Fruit fly (Drosophila melanogaster) whole organism, larva: ENCODE results near the gene CG14200.
A peak's percentile ranks its signal among the peaks of the same experiment; 100 is the strongest.

Experiments
- noc ChIP-seq: fragments of 200-800 bp; sonication (Bioruptor generic); optimal IDR thresholded peaks from 3 replicates; lab custom pipeline; 2019; ENCODE audit warnings: missing biosample characterization, mild to moderate bottlenecking, missing genetic modification characterization, moderate library complexity

Gene CG14200

DNA sequence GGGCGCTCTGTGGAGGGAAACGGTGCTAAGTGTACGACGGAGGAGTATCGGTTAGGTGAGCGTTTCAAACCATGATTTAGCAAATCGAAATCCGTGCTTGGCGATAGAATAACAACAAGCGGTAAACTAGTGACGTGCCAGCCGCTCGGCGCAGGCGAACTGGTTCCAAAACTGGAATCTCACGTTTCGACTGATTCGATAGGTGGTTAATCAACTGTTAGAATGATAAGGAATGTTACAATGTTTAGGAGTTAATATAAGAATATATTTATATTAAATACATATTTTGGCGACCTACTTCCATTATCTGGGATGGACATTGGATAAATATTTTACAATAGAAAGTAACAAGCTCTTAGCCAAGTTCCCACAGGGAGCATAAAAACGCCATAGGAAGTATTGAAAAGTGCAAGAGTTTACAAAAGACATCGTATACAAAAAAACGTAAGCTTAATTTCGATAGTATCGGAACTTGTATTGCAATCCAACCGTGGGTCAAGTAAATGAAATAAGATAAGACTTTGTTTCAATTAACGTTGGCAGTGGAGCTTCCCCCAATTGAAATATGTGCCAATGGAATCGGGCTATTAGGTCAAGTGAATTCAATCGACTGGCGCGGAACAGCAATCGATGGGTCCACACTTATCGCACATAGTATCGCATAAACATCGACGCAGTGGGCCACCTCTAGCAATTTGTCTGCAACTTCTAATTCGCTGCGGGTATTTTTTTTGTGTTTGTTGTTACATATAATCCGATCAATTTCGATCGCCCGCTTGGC, at the start of gene CG14200, which contains the start of the genes ksh and Pfrx:
TSS of gene CG14200 (plus strand) at position 676 of the 781 bp plus-strand sequence.
TSS of gene ksh (minus strand) at position 163 of the 781 bp plus-strand sequence.
TSS of gene Pfrx (plus strand) at position 676 of the 781 bp plus-strand sequence.
- no peak for TF ChIP-seq noc (tag; lab: Kevin White, UChicago)

DNA sequence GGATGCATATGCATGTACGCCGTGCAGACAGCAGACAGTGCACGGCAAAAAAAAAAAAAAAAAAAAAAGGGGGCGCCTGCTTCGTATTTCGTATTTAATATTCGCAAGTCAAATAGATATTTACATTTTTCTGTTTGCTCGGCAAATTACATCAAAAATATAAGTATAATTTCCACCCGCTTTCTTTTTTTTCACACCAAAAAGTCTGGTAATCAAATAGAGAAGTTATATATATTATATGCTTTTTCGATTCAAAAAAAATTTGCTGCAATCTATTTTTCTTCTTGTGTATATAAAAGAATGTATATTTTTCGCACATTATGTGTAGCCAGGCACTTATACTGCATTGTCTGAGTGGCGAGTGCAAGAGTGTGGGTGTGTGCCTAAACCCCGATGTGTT, 47.0 kb upstream of the CG14200 start:
- no peak for TF ChIP-seq noc (tag; lab: Kevin White, UChicago)

DNA sequence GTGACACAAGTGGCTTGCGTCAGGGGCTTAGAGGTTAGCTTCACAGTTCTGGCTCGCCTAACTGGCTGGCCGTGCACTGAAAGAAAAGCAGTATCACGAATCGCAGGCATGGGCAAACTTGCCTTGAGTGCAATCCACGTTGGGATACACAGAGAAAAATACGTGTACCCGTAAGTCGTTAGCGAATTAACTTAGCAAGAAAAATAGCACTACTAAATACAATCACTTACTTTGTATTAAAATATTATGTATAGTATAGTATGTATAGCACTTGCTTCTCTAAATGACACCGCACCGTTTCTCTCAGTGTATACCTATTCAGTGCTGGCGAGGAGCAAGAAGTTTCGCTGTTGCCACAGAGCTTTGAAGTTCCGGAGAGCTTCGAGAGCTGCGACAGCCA, 42.2 kb upstream of the CG14200 start:
- no peak for TF ChIP-seq noc (tag; lab: Kevin White, UChicago)

DNA sequence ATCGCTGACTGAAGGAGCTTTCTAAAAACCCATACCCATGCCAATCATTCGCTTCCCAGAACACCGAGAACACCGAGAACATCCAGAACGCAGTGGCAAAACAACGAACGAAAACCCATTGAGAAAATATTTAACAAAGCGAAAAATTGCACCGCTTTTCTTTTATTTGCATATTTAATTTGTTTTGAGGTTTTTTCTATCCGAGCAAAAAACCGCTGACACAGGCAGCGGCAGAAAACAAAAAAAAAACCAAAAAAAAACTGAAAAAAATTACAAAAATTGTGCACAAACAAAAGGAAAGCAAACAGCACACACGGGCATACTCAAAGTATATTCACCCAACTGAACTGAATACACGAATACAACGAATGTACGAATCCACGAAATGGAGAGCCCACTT, 33.7 kb upstream of the CG14200 start:
- no peak for TF ChIP-seq noc (tag; lab: Kevin White, UChicago)

DNA sequence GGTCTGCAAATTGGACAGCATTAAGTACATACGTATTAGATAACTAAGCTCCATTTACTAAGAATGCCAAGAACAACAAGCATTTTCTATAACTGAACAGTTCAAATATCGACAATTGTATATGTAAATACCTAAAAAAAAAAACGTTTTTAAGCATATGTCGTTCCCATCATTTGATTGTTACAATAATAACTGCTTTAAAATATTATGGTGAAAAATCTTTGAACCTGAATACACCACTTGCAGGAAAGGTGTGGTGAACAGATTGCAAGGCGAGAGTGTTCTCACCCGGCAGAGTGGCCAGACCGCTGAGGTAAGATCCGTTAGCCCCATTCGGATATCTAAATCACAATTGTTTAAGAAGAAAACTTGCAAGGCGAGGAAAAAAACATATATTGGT, 20.5 kb upstream of the CG14200 start, which contains the start of gene narya:
TSS of gene narya (plus strand) at position 301 of the 400 bp plus-strand sequence.
- TF ChIP-seq noc (tag; lab: Kevin White, UChicago) = no peak

DNA sequence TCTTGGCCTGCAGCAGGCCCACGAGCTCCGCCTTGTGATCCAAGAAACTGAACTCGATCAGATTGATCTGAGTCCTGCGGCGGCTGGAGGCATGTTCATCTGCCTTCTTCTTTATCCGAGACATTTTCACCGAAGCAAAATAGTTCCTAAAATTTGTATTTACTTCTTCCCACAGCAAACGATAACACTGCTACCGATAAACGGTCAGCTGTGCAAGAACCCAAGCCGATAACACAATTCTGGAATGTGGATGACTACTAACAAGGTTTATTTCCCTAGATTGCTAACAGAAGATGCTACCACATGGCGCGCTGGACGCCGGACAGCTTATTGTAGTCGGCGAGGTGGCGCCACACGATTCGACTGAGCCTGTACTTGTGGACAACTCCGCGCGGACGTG, 16.2 kb upstream of the CG14200 start, which contains the start of gene CG32533:
TSS of gene CG32533 (minus strand) at position 278 of the 400 bp plus-strand sequence.
- TF ChIP-seq noc (tag; lab: Kevin White, UChicago) = no peak

DNA sequence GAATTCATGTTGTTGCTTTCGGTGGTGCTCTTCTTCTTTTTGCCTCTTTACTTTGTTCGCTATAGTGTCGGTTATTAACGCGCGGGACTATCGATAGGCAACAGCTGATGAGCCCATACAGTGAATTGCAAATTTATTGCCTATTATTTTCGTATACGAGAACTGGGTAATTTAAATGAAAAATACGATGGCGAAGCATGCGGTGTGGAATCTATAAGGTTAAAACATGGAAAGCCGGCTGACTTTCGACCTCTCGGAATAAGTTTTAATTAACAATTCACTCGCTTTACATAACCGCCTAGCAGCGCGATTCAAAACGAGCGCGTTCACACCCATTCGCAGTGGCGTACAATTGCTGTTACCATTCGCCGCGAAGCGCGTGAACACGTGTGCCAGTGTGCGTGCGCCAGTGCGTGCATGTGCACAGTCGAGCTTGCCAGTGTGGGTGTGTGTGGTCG, 15.4 kb upstream of the CG14200 start, which contains the start of the genes Naa15-16 and mRpS14:
TSS of gene Naa15-16 (plus strand) at position 116 of the 458 bp plus-strand sequence.
TSS of gene mRpS14 (minus strand) at position 370 of the 458 bp plus-strand sequence.
- no peak for TF ChIP-seq noc (tag; lab: Kevin White, UChicago)

DNA sequence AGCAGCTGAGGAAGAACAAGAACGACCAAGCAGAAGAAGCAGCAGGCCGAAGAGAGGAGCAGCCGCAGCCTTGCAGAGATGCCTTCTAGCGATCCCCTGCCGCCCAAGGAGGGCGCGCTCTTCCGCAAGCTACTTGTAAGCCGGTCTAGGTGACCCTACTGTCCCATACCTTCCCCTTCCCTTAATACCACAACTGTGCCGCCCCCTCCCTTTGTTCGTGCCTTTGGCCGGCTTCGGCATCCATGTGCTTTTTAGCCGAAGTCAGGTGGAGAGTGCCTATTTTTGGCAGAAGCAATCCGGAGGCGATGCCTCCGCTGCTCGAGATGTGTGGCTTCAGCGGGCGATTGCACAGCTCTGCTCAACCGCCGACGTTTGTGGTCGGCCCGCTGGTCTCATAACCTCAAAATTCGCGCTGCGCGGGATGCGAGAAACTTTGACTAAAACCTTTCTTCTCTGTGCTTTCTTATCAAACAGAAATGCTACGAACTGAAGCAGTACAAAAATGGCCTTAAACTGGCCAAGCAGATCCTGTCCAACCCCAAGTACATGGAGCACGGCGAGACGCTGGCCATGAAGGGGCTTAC, 14.7 kb upstream of the CG14200 start:
- TF ChIP-seq noc (tag; lab: Kevin White, UChicago) = no peak

DNA sequence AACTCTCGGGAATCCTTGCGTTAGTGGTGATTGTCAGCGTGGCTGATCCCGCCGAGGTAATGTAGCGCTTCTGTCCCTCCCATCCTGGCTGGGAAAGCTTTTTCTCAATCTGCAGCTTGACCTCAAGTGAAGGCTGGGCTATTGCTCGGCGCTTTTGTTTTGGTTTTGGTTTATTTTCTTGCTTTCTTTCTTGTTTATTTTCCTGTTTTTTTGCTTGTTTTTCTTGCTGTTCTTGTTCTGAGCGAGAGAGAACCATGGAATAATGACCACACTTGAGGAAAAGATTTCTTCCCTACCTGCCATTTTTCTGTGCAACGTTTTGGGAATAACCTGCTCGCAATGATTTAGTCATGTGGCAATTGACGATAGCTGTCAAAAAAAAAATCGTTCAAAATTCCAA, 10.2 kb upstream of the CG14200 start:
- TF ChIP-seq noc (tag; lab: Kevin White, UChicago) = no peak

DNA sequence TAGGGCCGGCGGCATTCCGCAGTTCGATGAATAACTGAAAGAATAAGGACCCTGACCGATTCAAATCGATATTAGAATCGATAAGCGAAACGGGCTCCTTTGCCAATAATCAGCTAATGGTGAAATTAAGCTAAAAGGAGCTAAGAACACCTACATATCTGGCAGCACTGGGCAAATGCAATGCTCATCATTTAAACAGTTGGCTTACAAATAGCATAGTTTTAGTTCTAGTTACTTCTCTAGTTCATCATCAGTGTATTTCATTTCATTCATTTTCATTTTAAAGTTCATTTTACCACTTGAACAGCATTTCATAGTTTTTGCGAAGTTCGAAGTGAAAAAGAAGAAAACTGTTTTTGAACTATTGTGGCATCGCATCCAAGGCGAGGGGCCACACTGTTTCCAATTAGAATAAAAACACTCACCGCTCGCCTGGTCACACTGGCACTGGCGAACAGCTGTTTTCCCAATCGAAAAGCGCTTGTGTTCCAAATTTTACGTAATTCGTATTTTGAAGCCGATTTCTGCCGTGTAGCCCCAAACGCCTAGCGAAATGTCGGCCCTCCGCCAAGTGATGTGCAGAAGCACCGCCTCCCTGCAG, 3.2 kb upstream of the CG14200 start, which contains the start of the genes pcm and ND-18:
TSS of gene pcm (minus strand) at position 28 of the 601 bp plus-strand sequence.
TSS of gene ND-18 (plus strand) at position 438 of the 601 bp plus-strand sequence.
- no peak for TF ChIP-seq noc (tag; lab: Kevin White, UChicago)

DNA sequence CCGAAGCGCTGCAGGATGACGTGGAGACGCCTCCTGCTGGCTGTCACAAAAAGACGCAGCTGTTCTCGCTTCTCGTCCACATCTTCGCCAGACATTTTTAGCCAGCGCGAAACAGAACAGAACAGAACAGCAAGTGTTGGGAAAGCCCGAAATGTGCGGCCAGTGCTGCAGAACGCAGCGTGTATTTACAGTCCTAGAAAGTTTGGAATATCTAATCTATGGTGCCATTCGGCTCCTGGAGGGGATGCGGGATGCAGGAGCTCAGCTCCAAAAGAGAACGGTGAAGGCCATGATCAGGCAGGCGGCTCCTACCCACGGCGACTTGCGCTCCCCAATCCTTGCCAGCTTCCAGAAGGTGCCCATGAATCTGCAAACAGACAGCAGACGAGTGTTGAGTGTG, 1.0 kb upstream of the CG14200 start, which contains the start of gene CG12204:
TSS of gene CG12204 (minus strand) at position 117 of the 400 bp plus-strand sequence.
- TF ChIP-seq noc (tag; lab: Kevin White, UChicago) = no peak

DNA sequence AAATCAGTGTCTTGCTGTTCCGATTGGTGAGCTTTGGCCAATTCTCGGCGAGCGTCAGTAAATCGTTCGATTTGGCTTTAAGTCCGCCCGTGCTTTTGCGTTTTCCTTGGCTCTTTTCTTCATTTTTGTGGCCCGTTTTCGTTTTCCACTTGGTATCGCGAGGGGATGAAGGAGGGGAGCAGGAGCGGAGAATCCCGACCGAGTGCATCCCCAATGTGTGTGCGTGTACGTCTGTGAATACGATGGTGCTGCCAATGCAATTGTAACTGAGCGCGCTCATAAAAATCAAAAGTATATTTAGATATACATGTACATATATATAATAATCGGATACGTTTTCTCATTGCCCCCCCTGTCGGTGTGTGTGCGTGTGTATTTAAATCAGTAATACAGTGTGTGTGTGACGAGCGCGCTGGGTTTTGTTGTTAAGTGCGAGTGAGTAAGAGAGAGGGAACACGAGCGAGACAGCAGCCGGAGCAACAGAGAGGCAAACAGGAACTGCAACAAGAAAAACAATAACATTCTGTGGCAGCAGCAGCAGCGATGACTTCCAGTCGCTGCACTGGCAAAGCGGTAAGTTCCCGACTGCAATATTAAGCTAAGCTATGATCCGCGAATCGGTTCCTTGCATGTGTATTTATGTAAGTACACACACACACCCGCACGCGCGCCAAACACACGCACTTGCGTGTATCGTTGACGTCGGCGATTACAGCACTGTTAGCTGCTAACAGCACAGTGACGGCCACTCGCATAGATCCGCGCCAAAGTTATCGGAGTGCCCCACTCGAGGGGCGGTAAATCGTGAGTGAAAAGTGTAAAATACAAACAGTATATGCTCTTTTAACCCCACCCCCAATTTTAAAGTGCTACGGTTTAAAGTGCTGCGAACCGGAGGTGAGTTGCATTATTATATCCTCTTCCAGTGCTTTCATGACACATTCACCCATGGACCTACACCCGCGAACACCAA, 592 bp downstream of the CG14200 start:
- TF ChIP-seq noc (tag; lab: Kevin White, UChicago) = peak; percentile 36

DNA sequence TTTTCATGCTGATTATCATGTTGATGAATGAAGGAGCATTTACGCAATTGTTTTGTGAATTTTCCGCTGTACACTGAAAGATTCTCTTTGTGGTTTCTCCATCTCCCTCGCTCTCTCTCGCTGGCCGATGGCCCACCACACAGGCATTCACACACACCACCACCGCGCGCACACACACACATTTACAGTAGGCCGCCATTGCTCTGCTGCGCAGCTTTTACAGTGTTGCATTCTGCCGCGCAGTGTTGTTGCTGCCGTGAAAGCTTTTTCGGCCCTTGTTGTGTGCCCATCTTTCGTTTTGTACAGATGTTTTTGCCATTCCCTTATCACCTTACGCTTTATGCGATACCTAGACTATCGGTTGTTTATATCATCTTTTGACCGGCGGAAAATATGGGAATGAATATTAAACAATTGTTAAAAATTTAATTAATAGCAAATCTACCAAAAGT, 1.5 kb downstream of the CG14200 start:
- TF ChIP-seq noc (tag; lab: Kevin White, UChicago) = peak; percentile 21

DNA sequence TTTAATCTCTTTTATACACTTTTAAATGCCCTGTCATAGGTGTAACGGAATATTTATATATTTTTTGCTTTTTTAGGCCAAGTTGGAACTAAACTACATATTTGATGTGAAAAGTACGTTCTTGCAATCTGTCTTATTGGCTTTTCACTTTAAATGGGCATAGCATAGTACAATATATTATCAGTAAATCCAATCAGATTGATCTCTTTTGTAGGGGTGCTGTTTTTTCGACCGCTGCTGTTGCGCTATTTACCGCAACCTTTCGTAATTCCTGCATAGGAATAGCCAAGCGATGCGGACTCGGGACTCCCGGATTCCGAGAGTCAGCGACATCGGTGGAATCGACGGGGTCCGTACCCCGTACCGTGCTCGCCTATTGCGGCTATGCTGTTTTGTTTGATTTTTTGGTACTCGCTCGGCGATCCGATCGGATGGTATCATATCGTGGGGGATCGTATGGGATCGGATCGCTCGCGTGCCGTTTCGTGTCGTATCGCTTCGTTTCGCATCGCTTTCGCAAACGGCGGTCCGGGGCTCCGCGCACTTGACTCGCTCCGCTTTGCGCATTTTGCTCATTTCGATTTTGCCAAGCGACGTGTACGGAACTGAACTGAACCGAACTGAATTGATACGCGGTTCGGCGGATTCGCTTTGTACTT, 2.6 kb downstream of the CG14200 start:
- TF ChIP-seq noc (tag; lab: Kevin White, UChicago) = peak; percentile 53
